Worm (Caenorhabditis elegans) whole organism, mixed stage, embryonic: Measurements from ENCODE around the gene F09B12.7.

ENCODE experiments used
- bed-3 ChIP-seq: fragments of 200-800 bp; sonication (Bioruptor generic); optimal IDR thresholded peaks from 3 replicates; lab custom pipeline; 2018; ENCODE audit warnings: mild to moderate bottlenecking, missing genetic modification characterization, moderate library complexity, missing compliant biosample characterization
- blmp-1 ChIP-seq: fragments of 150-350 bp; optimal IDR thresholded peaks from 2 replicates; lab custom pipeline; 2014; ENCODE audit warnings: missing biosample characterization, missing genetic modification characterization
- ceh-39 ChIP-seq: fragments of 150-350 bp; optimal IDR thresholded peaks from 2 replicates; lab custom pipeline; 2014; ENCODE audit warnings: missing biosample characterization, missing genetic modification characterization
- ceh-83 ChIP-seq: fragments of 200-800 bp; sonication (Bioruptor generic); optimal IDR thresholded peaks from 2 replicates; lab custom pipeline; 2018; ENCODE audit warnings: mild to moderate bottlenecking, missing genetic modification characterization, missing compliant biosample characterization
- ces-1 ChIP-seq: fragments of 150-350 bp; optimal IDR thresholded peaks from 2 replicates; lab custom pipeline; 2014; ENCODE audit warnings: missing biosample characterization, missing genetic modification reagents, missing genetic modification characterization
- cnd-1 ChIP-seq: fragments of 200-800 bp; sonication (Bioruptor generic); optimal IDR thresholded peaks from 2 replicates; lab custom pipeline; 2018; ENCODE audit warnings: mild to moderate bottlenecking, missing genetic modification characterization, missing compliant biosample characterization
- drap-1 ChIP-seq: fragments of 200-800 bp; sonication (Bioruptor generic); optimal IDR thresholded peaks from 3 replicates; lab custom pipeline; 2018; ENCODE audit warnings: mild to moderate bottlenecking, missing genetic modification characterization, missing compliant biosample characterization
- elt-1 ChIP-seq: sonication (generic microtip); optimal IDR thresholded peaks from 2 replicates; lab custom pipeline; 2017; ENCODE audit warnings: missing genetic modification characterization, mild to moderate bottlenecking, missing compliant biosample characterization, antibody characterized with exemption, moderate library complexity, borderline replicate concordance; ENCODE audit not compliant: insufficient read depth
- elt-3 ChIP-seq: fragments of 150-350 bp; optimal IDR thresholded peaks from 2 replicates; lab custom pipeline; 2014; ENCODE audit warnings: missing biosample characterization, missing genetic modification characterization
- flh-1 ChIP-seq: fragments of 200-800 bp; sonication (Bioruptor generic); optimal IDR thresholded peaks from 2 replicates; lab custom pipeline; 2018; ENCODE audit warnings: mild to moderate bottlenecking, missing genetic modification characterization, moderate library complexity, missing compliant biosample characterization
- ham-2 ChIP-seq: fragments of 200-800 bp; sonication (Bioruptor generic); optimal IDR thresholded peaks from 2 replicates; lab custom pipeline; 2018; ENCODE audit warnings: mild to moderate bottlenecking, missing genetic modification characterization, missing compliant biosample characterization
- hlh-1 ChIP-seq: fragments of 150-350 bp; optimal IDR thresholded peaks from 2 replicates; lab custom pipeline; 2014; ENCODE audit warnings: missing biosample characterization, missing genetic modification reagents, missing genetic modification characterization
- lin-13 ChIP-seq: fragments of 150-350 bp; optimal IDR thresholded peaks from 2 replicates; lab custom pipeline; 2014; ENCODE audit warnings: missing biosample characterization, missing genetic modification characterization
- lin-32 ChIP-seq: fragments of 200-800 bp; sonication (Bioruptor generic); optimal IDR thresholded peaks from 2 replicates; lab custom pipeline; 2018; ENCODE audit warnings: mild to moderate bottlenecking, missing genetic modification characterization, missing compliant biosample characterization
- lsy-2 ChIP-seq: fragments of 150-350 bp; optimal IDR thresholded peaks from 2 replicates; lab custom pipeline; 2014; ENCODE audit warnings: missing biosample characterization, missing genetic modification characterization
- mab-5 ChIP-seq: fragments of 150-350 bp; optimal IDR thresholded peaks from 2 replicates; lab custom pipeline; 2014; ENCODE audit warnings: missing biosample characterization, missing genetic modification characterization
- mep-1 ChIP-seq: fragments of 150-350 bp; optimal IDR thresholded peaks from 2 replicates; lab custom pipeline; 2017; ENCODE audit warnings: missing biosample characterization, missing genetic modification reagents, missing genetic modification characterization, inconsistent platforms
- nhr-12 ChIP-seq: fragments of 150-350 bp; optimal IDR thresholded peaks from 2 replicates; lab custom pipeline; 2014; ENCODE audit warnings: missing biosample characterization, missing genetic modification characterization
- nhr-2 ChIP-seq: fragments of 150-350 bp; optimal IDR thresholded peaks from 2 replicates; lab custom pipeline; 2014; ENCODE audit warnings: missing biosample characterization, missing genetic modification characterization
- nhr-76 ChIP-seq: sonication (generic microtip); optimal IDR thresholded peaks from 2 replicates; lab custom pipeline; 2017; ENCODE audit warnings: missing biosample characterization, missing genetic modification characterization
- pha-4 ChIP-seq: fragments of 150-350 bp; optimal IDR thresholded peaks from 2 replicates; lab custom pipeline; 2018; ENCODE audit warnings: missing biosample characterization, missing genetic modification reagents, missing genetic modification characterization
- sem-2 ChIP-seq: fragments of 200-800 bp; sonication (Bioruptor generic); optimal IDR thresholded peaks from 2 replicates; lab custom pipeline; 2018; ENCODE audit warnings: mild to moderate bottlenecking, missing genetic modification characterization, missing compliant biosample characterization
- snpc-4 ChIP-seq: fragments of 150-350 bp; optimal IDR thresholded peaks from 2 replicates; lab custom pipeline; 2014; ENCODE audit warnings: missing biosample characterization, missing genetic modification characterization
- sptf-1 ChIP-seq: sonication (generic microtip); optimal IDR thresholded peaks from 2 replicates; lab custom pipeline; 2017; ENCODE audit warnings: mild to moderate bottlenecking, missing genetic modification characterization, moderate library complexity, missing compliant biosample characterization
- tbx-8 ChIP-seq: fragments of 200-800 bp; sonication (Bioruptor generic); optimal IDR thresholded peaks from 2 replicates; lab custom pipeline; 2018; ENCODE audit warnings: mild to moderate bottlenecking, missing genetic modification characterization, moderate library complexity, missing compliant biosample characterization
- unc-120 ChIP-seq: sonication (generic microtip); optimal IDR thresholded peaks from 2 replicates; lab custom pipeline; 2017; ENCODE audit warnings: missing genetic modification characterization, missing compliant biosample characterization; ENCODE audit not compliant: poor library complexity, severe bottlenecking
- unc-39 ChIP-seq: fragments of 150-350 bp; optimal IDR thresholded peaks from 2 replicates; lab custom pipeline; 2014; ENCODE audit warnings: missing biosample characterization, missing genetic modification characterization
- unc-62 ChIP-seq: fragments of 150-350 bp; optimal IDR thresholded peaks from 2 replicates; lab custom pipeline; 2014; ENCODE audit warnings: missing biosample characterization, missing genetic modification reagents, missing genetic modification characterization
- zip-8 ChIP-seq: fragments of 150-350 bp; optimal IDR thresholded peaks from 2 replicates; lab custom pipeline; 2014; ENCODE audit warnings: missing biosample characterization, missing genetic modification characterization
- ztf-11 ChIP-seq: fragments of 150-350 bp; optimal IDR thresholded peaks from 2 replicates; lab custom pipeline; 2014; ENCODE audit warnings: missing biosample characterization, missing genetic modification characterization

Gene F09B12.7

ce11 chrX:15096277-15096676, 1.4 kb upstream of the F09B12.7 start:
- TF ChIP-seq ham-2 (GFP tag; lab: Kevin White, UChicago) (no peak), flh-1 (GFP tag; lab: Kevin White, UChicago) (no peak), sptf-1 (tag; lab: Kevin White, UChicago) (no peak), lin-13 (no peak), hlh-1 (tag; lab: Kevin White, UChicago) (no peak), sem-2 (GFP tag; lab: Kevin White, UChicago) (no peak), ztf-11 (no peak), zip-8 (no peak), bed-3 (GFP tag; lab: Kevin White, UChicago) (no peak), mep-1 (tag; lab: Kevin White, UChicago) (no peak), elt-3 (no peak), drap-1 (GFP tag; lab: Kevin White, UChicago) (no peak), unc-120 (tag; lab: Kevin White, UChicago) (no peak), ceh-83 (GFP tag; lab: Kevin White, UChicago) (no peak)

- TF ChIP-seq elt-3 (no peak), ham-2 (GFP tag; lab: Kevin White, UChicago) (no peak), mab-5 (tag; lab: Kevin White, UChicago) (no peak), cnd-1 (tag; lab: Kevin White, UChicago) (no peak), nhr-2 (tag; lab: Kevin White, UChicago) (no peak), unc-120 (tag; lab: Kevin White, UChicago) (no peak)
- TF ChIP-seq, all 35 proteins: peak for 0
Observed at ce11 chrX:15092775-15093386, 2.0 kb downstream of the F09B12.7 start.

- TF ChIP-seq lin-32 (GFP tag; lab: Kevin White, UChicago) = no peak
- no peak for TF ChIP-seq mep-1 (tag; lab: Kevin White, UChicago)
- no peak for TF ChIP-seq nhr-2 (tag; lab: Kevin White, UChicago)
- no peak for TF ChIP-seq drap-1 (GFP tag; lab: Kevin White, UChicago)
- TF ChIP-seq nhr-76 (tag; lab: Kevin White, UChicago) = no peak
- TF ChIP-seq unc-39 (tag; lab: Kevin White, UChicago) = no peak
- no peak for TF ChIP-seq ceh-83 (GFP tag; lab: Kevin White, UChicago)
- no peak for TF ChIP-seq elt-1 (tag; lab: Kevin White, UChicago)
- no peak for TF ChIP-seq lsy-2 (tag; lab: Kevin White, UChicago)
- TF ChIP-seq cnd-1 (tag; lab: Kevin White, UChicago) = no peak
- TF ChIP-seq unc-120 (tag; lab: Kevin White, UChicago) = no peak
- no peak for TF ChIP-seq ceh-39 (tag; lab: Kevin White, UChicago)
- TF ChIP-seq mab-5 (tag; lab: Kevin White, UChicago) = no peak
- TF ChIP-seq zip-8 = no peak
- TF ChIP-seq pha-4 (tag; lab: Kevin White, UChicago) = no peak
- TF ChIP-seq tbx-8 = no peak
- no peak for TF ChIP-seq ces-1 (GFP tag; lab: Kevin White, UChicago)
- TF ChIP-seq blmp-1 (tag; lab: Kevin White, UChicago) = no peak
- TF ChIP-seq, all 35 proteins: peak for 0
Observed at ce11 chrX:15089123-15089522, 5.8 kb downstream of the F09B12.7 start, which contains the start of gene flr-4. Gene flr-4 (plus strand): TSS chrX:15089397.

ce11 chrX:15087752-15088151, 7.1 kb downstream of the F09B12.7 start:
- TF ChIP-seq flh-1 (GFP tag; lab: Kevin White, UChicago) (no peak), unc-62 (no peak), unc-39 (tag; lab: Kevin White, UChicago) (no peak), snpc-4 (tag; lab: Kevin White, UChicago) (no peak), ces-1 (GFP tag; lab: Kevin White, UChicago) (no peak), nhr-2 (tag; lab: Kevin White, UChicago) (no peak), ceh-39 (tag; lab: Kevin White, UChicago) (no peak), hlh-1 (tag; lab: Kevin White, UChicago) (no peak), unc-120 (tag; lab: Kevin White, UChicago) (no peak), nhr-12 (tag; lab: Kevin White, UChicago) (no peak), lsy-2 (tag; lab: Kevin White, UChicago) (no peak)
